Fruit fly (Drosophila melanogaster) whole organism, prepupa: Measurements from ENCODE around the gene Dyrk2.

Experiments
- CG10631 ChIP-seq: fragments of 200-800 bp; sonication (Bioruptor generic); optimal IDR thresholded peaks from 2 replicates; lab custom pipeline; 2016; ENCODE audit warnings: missing biosample characterization, missing genetic modification characterization
- CG11294 ChIP-seq: fragments of 200-800 bp; sonication (Bioruptor generic); IDR thresholded peaks from 2 replicates; pipeline ENCODE4 v1.3.6; 2022; ENCODE audit warnings: missing biosample characterization, missing genetic modification characterization
- CG11902 ChIP-seq: fragments of 200-800 bp; sonication (Bioruptor generic); optimal IDR thresholded peaks from 3 replicates; lab custom pipeline; 2016; ENCODE audit warnings: missing biosample characterization, missing genetic modification characterization
- CG15336 ChIP-seq: fragments of 200-800 bp; sonication (Bioruptor generic); IDR thresholded peaks from 2 replicates; pipeline ENCODE4 v1.3.6; 2022; ENCODE audit warnings: missing biosample characterization, missing genetic modification characterization
- CG16779 ChIP-seq: fragments of 200-800 bp; sonication (Bioruptor generic); optimal IDR thresholded peaks from 3 replicates; lab custom pipeline; 2017; ENCODE audit warnings: missing biosample characterization, mild to moderate bottlenecking, missing genetic modification characterization
- CG32006 ChIP-seq: fragments of 200-800 bp; sonication (Bioruptor generic); optimal IDR thresholded peaks from 3 replicates; lab custom pipeline; 2017; ENCODE audit warnings: missing biosample characterization, mild to moderate bottlenecking, missing genetic modification characterization
- CG34406 ChIP-seq: fragments of 200-800 bp; sonication (Bioruptor generic); optimal IDR thresholded peaks from 3 replicates; lab custom pipeline; 2016; ENCODE audit warnings: missing biosample characterization, missing genetic modification characterization
- CG6276 ChIP-seq: fragments of 200-800 bp; sonication (Bioruptor generic); optimal IDR thresholded peaks from 2 replicates; lab custom pipeline; 2017; ENCODE audit warnings: missing biosample characterization, mild to moderate bottlenecking, missing genetic modification characterization
- CG6792 ChIP-seq: fragments of 200-800 bp; sonication (Bioruptor generic); optimal IDR thresholded peaks from 3 replicates; lab custom pipeline; 2016; ENCODE audit warnings: missing biosample characterization, missing genetic modification characterization
- CG8119 ChIP-seq: fragments of 200-800 bp; sonication (Bioruptor generic); IDR thresholded peaks from 3 replicates; pipeline ENCODE4 v1.3.6; 2022; ENCODE audit warnings: missing biosample characterization, missing genetic modification characterization
- CG8319 ChIP-seq: fragments of 200-800 bp; sonication (Bioruptor generic); optimal IDR thresholded peaks from 3 replicates; lab custom pipeline; 2016; ENCODE audit warnings: missing biosample characterization, missing genetic modification characterization
- Eip78C ChIP-seq: fragments of 200-800 bp; sonication (Bioruptor generic); peaks from one replicate; lab custom pipeline; 2016; ENCODE audit warnings: missing biosample characterization, missing genetic modification characterization
- Lpt ChIP-seq: fragments of 200-800 bp; sonication (Bioruptor generic); optimal IDR thresholded peaks from 3 replicates; lab custom pipeline; 2016; ENCODE audit warnings: missing biosample characterization, missing genetic modification characterization
- Met ChIP-seq: fragments of 200-800 bp; sonication (Bioruptor generic); optimal IDR thresholded peaks from 3 replicates; lab custom pipeline; 2016; ENCODE audit warnings: missing biosample characterization, missing genetic modification characterization
- achi ChIP-seq: fragments of 200-800 bp; sonication (Bioruptor generic); optimal IDR thresholded peaks from 3 replicates; lab custom pipeline; 2016; ENCODE audit warnings: missing biosample characterization, missing genetic modification characterization
- acj6 ChIP-seq: fragments of 200-800 bp; sonication (Bioruptor generic); optimal IDR thresholded peaks from 3 replicates; lab custom pipeline; 2016; ENCODE audit warnings: missing biosample characterization, missing genetic modification characterization
- cyc ChIP-seq: fragments of 200-800 bp; sonication (Bioruptor generic); optimal IDR thresholded peaks from 3 replicates; lab custom pipeline; 2016; ENCODE audit warnings: missing biosample characterization, missing genetic modification characterization
- dsx ChIP-seq: fragments of 200-800 bp; optimal IDR thresholded peaks from 3 replicates; lab custom pipeline; 2019; ENCODE audit warnings: missing biosample characterization, mild to moderate bottlenecking, missing genetic modification characterization, moderate library complexity; ENCODE audit not compliant: poor library complexity, severe bottlenecking
- esn ChIP-seq: fragments of 200-800 bp; sonication (Bioruptor generic); optimal IDR thresholded peaks from 2 replicates; lab custom pipeline; 2016; ENCODE audit warnings: missing biosample characterization, mild to moderate bottlenecking, missing genetic modification characterization, moderate library complexity
- fd85E ChIP-seq: fragments of 200-800 bp; sonication (Bioruptor generic); optimal IDR thresholded peaks from 3 replicates; lab custom pipeline; 2016; ENCODE audit warnings: missing biosample characterization, missing genetic modification characterization
- fkh ChIP-seq: fragments of 200-800 bp; sonication (Bioruptor generic); optimal IDR thresholded peaks from 3 replicates; lab custom pipeline; 2017; ENCODE audit warnings: missing biosample characterization, mild to moderate bottlenecking, missing genetic modification characterization, moderate library complexity
- net ChIP-seq: fragments of 200-800 bp; sonication (Bioruptor generic); optimal IDR thresholded peaks from 3 replicates; lab custom pipeline; 2016; ENCODE audit warnings: missing biosample characterization, missing genetic modification characterization
- salr ChIP-seq, 2 experiments: fragments of 200-800 bp; sonication (Bioruptor generic); optimal IDR thresholded peaks; 3 replicates each; lab custom pipeline; 2016 to 2018; ENCODE audit warnings: missing biosample characterization in 2 of 2, missing genetic modification characterization in 2 of 2, mild to moderate bottlenecking in 1 of 2
- spab ChIP-seq: fragments of 200-800 bp; sonication (Bioruptor generic); optimal IDR thresholded peaks from 2 replicates; lab custom pipeline; 2017; ENCODE audit warnings: missing biosample characterization, mild to moderate bottlenecking, missing genetic modification characterization, missing genetic modification reagents
- ss ChIP-seq, 2 experiments: fragments of 200-800 bp; sonication (Bioruptor generic); optimal IDR thresholded peaks; 2 replicates in 1 of 2; 3 replicates in 1 of 2; lab custom pipeline; 2017 to 2018; ENCODE audit warnings: mild to moderate bottlenecking in 2 of 2, missing biosample characterization in 2 of 2, missing genetic modification characterization in 2 of 2, moderate library complexity in 1 of 2
- topi ChIP-seq: fragments of 200-800 bp; sonication (Bioruptor generic); optimal IDR thresholded peaks from 3 replicates; lab custom pipeline; 2016; ENCODE audit warnings: missing biosample characterization, missing genetic modification characterization
- vri ChIP-seq: fragments of 200-800 bp; sonication (Bioruptor generic); optimal IDR thresholded peaks from 3 replicates; lab custom pipeline; 2016; ENCODE audit warnings: missing biosample characterization, mild to moderate bottlenecking, missing genetic modification characterization

Dyrk2 gene

DNA sequence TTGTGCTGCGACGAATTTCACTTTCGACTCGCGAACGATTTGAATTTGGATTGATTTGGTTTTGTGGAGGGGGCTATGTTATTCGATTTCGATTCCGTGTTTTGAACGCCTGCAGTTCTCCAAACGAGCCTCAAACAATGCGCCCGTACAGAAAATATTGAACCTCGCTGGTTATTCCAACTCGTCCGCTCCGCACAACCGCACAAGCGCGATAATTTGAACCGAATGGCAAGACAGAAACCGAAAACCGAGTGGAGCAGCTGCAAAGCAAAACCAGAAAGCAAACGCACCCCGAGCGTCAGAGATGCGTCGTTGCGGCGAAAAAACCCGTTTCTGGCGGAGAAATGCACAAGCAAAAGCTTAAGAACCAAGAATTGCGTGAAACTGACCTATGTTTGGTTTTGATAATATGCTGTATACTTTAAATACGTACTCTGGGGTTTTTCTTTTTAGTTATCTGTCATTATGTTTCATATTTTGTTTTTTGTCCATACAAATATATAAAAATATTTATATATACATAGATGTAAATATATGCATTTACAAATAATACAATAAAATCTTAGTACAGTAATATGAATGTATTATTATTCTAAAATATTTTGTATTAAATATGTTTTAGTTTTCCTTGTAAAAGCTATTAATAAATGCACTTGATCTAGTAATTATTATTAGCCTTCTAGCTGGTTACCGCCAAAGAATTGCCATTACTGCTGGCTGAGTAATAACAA lies at the start of gene Dyrk2 (continued):
- TF ChIP-seq CG11294 (GFP tag; lab: Robert Waterston, UW), result no peak
- peak; percentile 10 for TF ChIP-seq acj6
- peak; percentile 34 for TF ChIP-seq CG16779 (tag; lab: Kevin White, UChicago)
- TF ChIP-seq topi (GFP tag; lab: Kevin White, UChicago), result peak; percentile 14
- TF ChIP-seq salr (GFP tag; optimal IDR thresholded peaks at IDR 0.05; lab: Kevin White, UChicago), result peak in 1 of 2 experiments; percentile 57
- peak; percentile 37 for TF ChIP-seq esn (GFP tag; lab: Kevin White, UChicago)
- TF ChIP-seq CG34406, result peak; percentile 37
- peak; percentile 13 to 37 for TF ChIP-seq ss (GFP tag; optimal IDR thresholded peaks at IDR 0.05; lab: Kevin White, UChicago)
- TF ChIP-seq CG8319 (GFP tag; lab: Kevin White, UChicago), result no peak

DNA sequence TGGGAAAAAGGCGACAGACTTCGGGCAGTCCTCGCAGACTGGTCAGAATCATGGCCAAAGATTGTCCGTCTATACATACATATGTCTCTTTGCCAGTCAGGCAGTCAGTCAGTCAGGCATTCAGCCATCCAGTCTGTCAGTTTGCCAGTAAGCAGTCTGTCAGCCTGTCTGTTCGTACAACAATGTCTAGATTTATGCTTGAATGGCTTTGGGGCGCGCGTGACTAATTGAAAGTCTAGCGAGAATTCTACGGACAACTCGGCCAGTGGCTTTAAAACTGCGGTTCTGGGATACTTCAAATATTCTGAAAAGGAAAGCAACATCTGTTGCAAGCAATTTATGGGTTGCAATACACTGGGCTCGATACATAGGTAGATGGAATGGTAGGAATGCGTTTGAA lies 46.8 kb upstream of the Dyrk2 start:
- no peak for TF ChIP-seq net
- TF ChIP-seq dsx (GFP tag; lab: Kevin White, UChicago), result peak; percentile 56

dm6 chr2L:14274521-14274920 lies 40.6 kb upstream of the Dyrk2 start, which contains the start of gene CG32971:
TSS of gene CG32971 (plus strand) at chr2L:14274821.
- TF ChIP-seq CG10631 (GFP tag; lab: Kevin White, UChicago) (no peak), CG34406 (no peak), CG15336 (GFP tag; lab: Robert Waterston, UW) (no peak), ss (GFP tag; optimal IDR thresholded peaks at IDR 0.05; lab: Kevin White, UChicago) (no peak), dsx (GFP tag; lab: Kevin White, UChicago) (no peak), topi (GFP tag; lab: Kevin White, UChicago) (no peak), CG11902 (GFP tag; lab: Kevin White, UChicago) (no peak), CG11294 (GFP tag; lab: Robert Waterston, UW) (no peak), Met (GFP tag; lab: Kevin White, UChicago) (no peak)
- TF ChIP-seq, all 60 proteins: peak for 0

- TF ChIP-seq CG32006 (GFP tag; lab: Kevin White, UChicago) (no peak), fkh (GFP tag; lab: Kevin White, UChicago) (peak; percentile 35)
These were observed 39.6 kb upstream of the Dyrk2 start for dm6 chr2L:14273540-14273939.

- TF ChIP-seq cyc (GFP tag; lab: Kevin White, UChicago) (no peak), CG10631 (GFP tag; lab: Kevin White, UChicago) (no peak), CG34406 (no peak), achi (GFP tag; lab: Kevin White, UChicago) (no peak), CG6792 (no peak), CG6276 (GFP tag; lab: Kevin White, UChicago) (no peak), CG8119 (GFP tag; lab: Robert Waterston, UW) (no peak), vri (GFP tag; lab: Kevin White, UChicago) (no peak)
These were observed 37.5 kb upstream of the Dyrk2 start for dm6 chr2L:14271424-14271823.

DNA sequence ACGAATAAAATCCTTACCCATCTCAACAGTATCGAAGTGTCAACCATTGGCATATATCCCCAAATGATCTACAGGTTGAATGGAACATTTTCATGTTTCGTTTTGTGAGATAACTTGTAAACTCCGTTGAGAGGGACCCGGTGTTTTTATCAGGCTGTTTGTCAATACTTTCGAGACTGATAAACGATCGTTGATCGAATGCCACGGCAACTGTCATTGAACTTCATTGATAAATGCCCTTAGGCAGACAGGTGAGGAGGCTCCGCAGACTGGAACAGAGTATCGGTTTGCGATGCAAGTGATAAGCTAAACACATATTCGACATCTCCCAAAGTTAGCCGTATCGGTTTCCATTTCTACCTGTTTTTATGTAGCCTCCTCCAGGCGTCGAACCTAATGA lies 34.7 kb upstream of the Dyrk2 start:
- TF ChIP-seq Lpt (GFP tag; lab: Kevin White, UChicago), result no peak
- TF ChIP-seq fkh (GFP tag; lab: Kevin White, UChicago), result peak; percentile 16
- TF ChIP-seq spab, result no peak
- no peak for TF ChIP-seq dsx (GFP tag; lab: Kevin White, UChicago)

dm6 chr2L:14264990-14265567 lies 31.2 kb upstream of the Dyrk2 start:
- TF ChIP-seq Eip78C (peak; percentile 13), achi (GFP tag; lab: Kevin White, UChicago) (no peak), fd85E (GFP tag; lab: Kevin White, UChicago) (no peak)
